Worm (Caenorhabditis elegans) whole organism, L1 larva: ENCODE data around the gene clec-150.

ENCODE experiments used
- C34B4.2 ChIP-seq: sonication (generic microtip); optimal IDR thresholded peaks from 2 replicates; lab custom pipeline; 2017; ENCODE audit warnings: mild to moderate bottlenecking, missing genetic modification characterization, missing compliant biosample characterization
- Y116A8C.19 ChIP-seq: sonication (generic microtip); optimal IDR thresholded peaks from 2 replicates; lab custom pipeline; 2016; ENCODE audit warnings: missing compliant biosample characterization, missing genetic modification characterization, borderline replicate concordance
- aly-2 ChIP-seq: fragments of 150-350 bp; optimal IDR thresholded peaks from 2 replicates; lab custom pipeline; 2014; ENCODE audit warnings: missing biosample characterization, missing genetic modification characterization
- ceh-8 ChIP-seq: fragments of 200-800 bp; sonication (Bioruptor generic); optimal IDR thresholded peaks from 2 replicates; lab custom pipeline; 2018; ENCODE audit warnings: mild to moderate bottlenecking, missing genetic modification characterization, moderate library complexity, missing compliant biosample characterization
- ceh-82 ChIP-seq, 3 experiments: fragments of 150-350 bp in 1 of 3; sonication (generic microtip) in 2 of 3; optimal IDR thresholded peaks; 2 replicates each; lab custom pipeline; 2014 to 2017; ENCODE audit warnings: missing biosample characterization in 3 of 3, missing genetic modification characterization in 3 of 3
- ceh-90 ChIP-seq: sonication (generic microtip); optimal IDR thresholded peaks from 2 replicates; lab custom pipeline; 2016; ENCODE audit warnings: missing genetic modification characterization, missing compliant biosample characterization
- dsc-1 ChIP-seq: sonication (generic microtip); optimal IDR thresholded peaks from 2 replicates; lab custom pipeline; 2016; ENCODE audit warnings: mild to moderate bottlenecking, missing genetic modification characterization, missing compliant biosample characterization
- efl-1 ChIP-seq, 4 experiments: fragments of 150-350 bp; optimal IDR thresholded peaks in 3 of 4; peaks in 1 of 4; 1 replicate in 1 of 4; 2 replicates in 3 of 4; lab custom pipeline; 2014; ENCODE audit warnings: missing biosample characterization in 2 of 4, missing genetic modification characterization in 2 of 4, missing genetic modification reagents in 2 of 4
- fkh-10 ChIP-seq: sonication (generic microtip); optimal IDR thresholded peaks from 2 replicates; lab custom pipeline; 2017; ENCODE audit warnings: missing biosample characterization, missing genetic modification reagents, missing genetic modification characterization
- fkh-8 ChIP-seq: sonication (generic microtip); optimal IDR thresholded peaks from 2 replicates; lab custom pipeline; 2016; ENCODE audit warnings: mild to moderate bottlenecking, missing genetic modification characterization, missing compliant biosample characterization
- grh-1 ChIP-seq: fragments of 200-800 bp; sonication (Bioruptor generic); IDR thresholded peaks from 2 replicates; pipeline ENCODE4 v1.3.6; 2022; ENCODE audit warnings: missing genetic modification reagents, missing genetic modification characterization, missing compliant biosample characterization
- hlh-4 ChIP-seq: sonication (generic microtip); optimal IDR thresholded peaks from 2 replicates; lab custom pipeline; 2016; ENCODE audit warnings: mild to moderate bottlenecking, missing genetic modification characterization, missing compliant biosample characterization
- irx-1 ChIP-seq: sonication (generic microtip); optimal IDR thresholded peaks from 2 replicates; lab custom pipeline; 2016; ENCODE audit warnings: missing genetic modification characterization, missing compliant biosample characterization
- lin-13 ChIP-seq: fragments of 150-350 bp; optimal IDR thresholded peaks from 2 replicates; lab custom pipeline; 2014; ENCODE audit warnings: missing biosample characterization, missing genetic modification reagents, missing genetic modification characterization
- lin-35 ChIP-seq, 2 experiments: fragments of 150-350 bp; optimal IDR thresholded peaks; 2 replicates each; lab custom pipeline; 2014; ENCODE audit warnings: missing biosample characterization in 2 of 2, missing genetic modification characterization in 2 of 2, missing genetic modification reagents in 2 of 2
- lsy-2 ChIP-seq, 2 experiments: fragments of 150-350 bp; optimal IDR thresholded peaks; 2 replicates each; lab custom pipeline; 2014; ENCODE audit warnings: missing biosample characterization in 2 of 2, missing genetic modification characterization in 2 of 2
- mab-9 ChIP-seq: fragments of 200-800 bp; sonication (Bioruptor generic); IDR thresholded peaks from 2 replicates; pipeline ENCODE4 v1.3.6; 2022; ENCODE audit warnings: missing genetic modification reagents, missing genetic modification characterization, missing compliant biosample characterization
- mdl-1 ChIP-seq, 2 experiments: fragments of 150-350 bp; optimal IDR thresholded peaks; 2 replicates each; lab custom pipeline; 2014 to 2017; ENCODE audit warnings: missing biosample characterization in 2 of 2, missing genetic modification characterization in 2 of 2, inconsistent platforms in 1 of 2
- mef-2 ChIP-seq: fragments of 150-350 bp; optimal IDR thresholded peaks from 2 replicates; lab custom pipeline; 2014; ENCODE audit warnings: missing biosample characterization, missing genetic modification characterization
- mep-1 ChIP-seq: fragments of 150-350 bp; optimal IDR thresholded peaks from 2 replicates; lab custom pipeline; 2014; ENCODE audit warnings: missing biosample characterization, missing genetic modification characterization
- nhr-19 ChIP-seq: fragments of 200-800 bp; sonication (Bioruptor generic); conservative IDR thresholded peaks from 2 replicates; pipeline ENCODE4 v1.3.6; 2022; ENCODE audit warnings: missing genetic modification characterization, missing compliant biosample characterization
- nhr-20 ChIP-seq: sonication (generic microtip); optimal IDR thresholded peaks from 2 replicates; lab custom pipeline; 2016; ENCODE audit warnings: mild to moderate bottlenecking, missing genetic modification characterization, missing compliant biosample characterization
- nhr-28 ChIP-seq: fragments of 150-350 bp; optimal IDR thresholded peaks from 2 replicates; lab custom pipeline; 2014; ENCODE audit warnings: missing biosample characterization, missing genetic modification characterization
- nhr-47 ChIP-seq: sonication (generic microtip); optimal IDR thresholded peaks from 2 replicates; lab custom pipeline; 2016; ENCODE audit warnings: mild to moderate bottlenecking, missing genetic modification characterization, moderate library complexity, missing compliant biosample characterization
- nhr-85 ChIP-seq: sonication (generic microtip); peaks from one replicate; lab custom pipeline; 2016; ENCODE audit warnings: missing genetic modification characterization, inconsistent platforms, missing compliant biosample characterization
- pax-3 ChIP-seq: fragments of 200-800 bp; sonication (Bioruptor generic); optimal IDR thresholded peaks from 2 replicates; lab custom pipeline; 2018; ENCODE audit warnings: mild to moderate bottlenecking, missing genetic modification characterization, moderate library complexity, missing compliant biosample characterization
- pqm-1 ChIP-seq: sonication (generic microtip); optimal IDR thresholded peaks from 3 replicates; lab custom pipeline; 2017; ENCODE audit warnings: missing biosample characterization, missing genetic modification characterization
- rnt-1 ChIP-seq: sonication (generic microtip); optimal IDR thresholded peaks from 2 replicates; lab custom pipeline; 2016; ENCODE audit warnings: mild to moderate bottlenecking, missing genetic modification characterization, moderate library complexity, missing compliant biosample characterization
- skn-1 ChIP-seq: fragments of 150-350 bp; optimal IDR thresholded peaks from 2 replicates; lab custom pipeline; 2014; ENCODE audit warnings: missing biosample characterization, missing genetic modification characterization
- snpc-4 ChIP-seq: fragments of 150-350 bp; optimal IDR thresholded peaks from 2 replicates; lab custom pipeline; 2014; ENCODE audit warnings: missing biosample characterization, missing genetic modification characterization
- sox-4 ChIP-seq: sonication (generic microtip); optimal IDR thresholded peaks from 2 replicates; lab custom pipeline; 2016; ENCODE audit warnings: missing genetic modification characterization, missing compliant biosample characterization
- tlp-1 ChIP-seq: fragments of 150-350 bp; optimal IDR thresholded peaks from 2 replicates; lab custom pipeline; 2014; ENCODE audit warnings: missing biosample characterization, missing genetic modification characterization
- unc-62 ChIP-seq: fragments of 150-350 bp; optimal IDR thresholded peaks from 2 replicates; lab custom pipeline; 2014; ENCODE audit warnings: missing biosample characterization, missing genetic modification reagents, missing genetic modification characterization
- vab-15 ChIP-seq: sonication (generic microtip); optimal IDR thresholded peaks from 2 replicates; lab custom pipeline; 2017; ENCODE audit warnings: missing genotype, mild to moderate bottlenecking, missing genetic modification characterization, missing compliant biosample characterization
- zag-1 ChIP-seq: fragments of 150-350 bp; optimal IDR thresholded peaks from 2 replicates; lab custom pipeline; 2014; ENCODE audit warnings: missing biosample characterization, missing genetic modification characterization

Gene clec-150

ce11 chrIII:998855-999254, 3.7 kb upstream of the clec-150 start:
- no peak for TF ChIP-seq snpc-4
- TF ChIP-seq aly-2 (tag; lab: Kevin White, UChicago): no peak
- no peak for TF ChIP-seq nhr-85 (tag; lab: Kevin White, UChicago)
- no peak for TF ChIP-seq C34B4.2 (tag; lab: Kevin White, UChicago)
- no peak for TF ChIP-seq hlh-4 (tag; lab: Kevin White, UChicago)
- TF ChIP-seq Y116A8C.19 (tag; lab: Kevin White, UChicago): no peak
- TF ChIP-seq irx-1 (tag; lab: Kevin White, UChicago): no peak
- no peak for TF ChIP-seq vab-15
- TF ChIP-seq nhr-28 (tag; lab: Kevin White, UChicago): no peak

- TF ChIP-seq vab-15 (no peak), lin-35 (GFP tag; optimal IDR thresholded peaks at IDR 0.05; lab: Kevin White, UChicago) (no peak), skn-1 (tag; lab: Kevin White, UChicago) (no peak), fkh-10 (no peak), mab-9 (GFP tag; lab: Robert Waterston, UW) (no peak)
These were observed 1.2 kb upstream of the clec-150 start, which contains the start of gene R06B10.7 for ce11 chrIII:1001297-1001696. TSS of gene R06B10.7 (minus strand) at chrIII:1001397.

- TF ChIP-seq efl-1 (optimal IDR thresholded peaks at IDR 0.05; lab: Kevin White, UChicago) (no peak), efl-1 (GFP tag; optimal IDR thresholded peaks at IDR 0.05 in 1 of 2; lab: Kevin White, UChicago) (peak in 1 of 2 experiments; percentile 47), tlp-1 (tag; lab: Kevin White, UChicago) (no peak)
These were observed 2.0 kb downstream of the clec-150 start for ce11 chrIII:1004464-1004863.

- peak; percentile 28 for TF ChIP-seq ceh-8 (GFP tag; lab: Kevin White, UChicago)
- no peak for TF ChIP-seq mdl-1 (tag; optimal IDR thresholded peaks at IDR 0.05; lab: Kevin White, UChicago)
- TF ChIP-seq mef-2 (tag; lab: Kevin White, UChicago): peak; percentile 8
- TF ChIP-seq pax-3: peak; percentile 20
- no peak for TF ChIP-seq mep-1
- peak; percentile 93 for TF ChIP-seq dsc-1
- peak; percentile 9 for TF ChIP-seq sox-4 (tag; lab: Kevin White, UChicago)
- TF ChIP-seq grh-1 (GFP tag; lab: Robert Waterston, UW): no peak
- peak; percentile 40 for TF ChIP-seq nhr-47 (tag; lab: Kevin White, UChicago)
- peak; percentile 63 for TF ChIP-seq fkh-8
- TF ChIP-seq, all 84 proteins: peak for 7
These were observed 4.8 kb downstream of the clec-150 start for ce11 chrIII:1007143-1007905.

- no peak for TF ChIP-seq ceh-82 (tag; optimal IDR thresholded peaks at IDR 0.05; lab: Kevin White, UChicago)
- no peak for TF ChIP-seq unc-62
- TF ChIP-seq aly-2 (tag; lab: Kevin White, UChicago): no peak
- TF ChIP-seq ceh-90 (tag; lab: Kevin White, UChicago): no peak
- TF ChIP-seq ceh-8 (GFP tag; lab: Kevin White, UChicago): no peak
- TF ChIP-seq nhr-19 (GFP tag; lab: Robert Waterston, UW): no peak
- TF ChIP-seq rnt-1 (tag; lab: Kevin White, UChicago): no peak
- no peak for TF ChIP-seq pqm-1 (tag; lab: Kevin White, UChicago)
- no peak for TF ChIP-seq lsy-2 (tag; optimal IDR thresholded peaks at IDR 0.05; lab: Kevin White, UChicago)
- TF ChIP-seq lin-13: no peak
- no peak for TF ChIP-seq nhr-20 (tag; lab: Kevin White, UChicago)
- no peak for TF ChIP-seq zag-1 (tag; lab: Kevin White, UChicago)
These were observed 5.6 kb downstream of the clec-150 start, which contains the start of gene clc-27 for ce11 chrIII:1008091-1008490. TSS of gene clc-27 (plus strand) at chrIII:1008391.
